Fruit fly (Drosophila melanogaster) Kc167 (cell line): ENCODE data around the gene LysB.

ENCODE experiments used
- Myc ChIP-seq: fragments of >200 bp; optimal IDR thresholded peaks from 2 replicates; lab custom pipeline; 2017; ENCODE audit warnings: missing external identifiers
- Sin3A ChIP-seq: fragments of >200 bp; optimal IDR thresholded peaks from 2 replicates; lab custom pipeline; 2018; ENCODE audit warnings: missing external identifiers
- h ChIP-seq: fragments of >200 bp; optimal IDR thresholded peaks from 3 replicates; lab custom pipeline; 2018; ENCODE audit warnings: missing external identifiers
- insv ChIP-seq: fragments of >200 bp; optimal IDR thresholded peaks from 3 replicates; lab custom pipeline; 2018; ENCODE audit warnings: missing external identifiers
- psq ChIP-seq: fragments of >200 bp; optimal IDR thresholded peaks from 2 replicates; lab custom pipeline; 2017; ENCODE audit warnings: missing external identifiers
- ttk ChIP-seq: sonication (Bioruptor generic); optimal IDR thresholded peaks from 2 replicates; lab custom pipeline; 2017; ENCODE audit warnings: missing external identifiers

The LysB gene

dm6 chr3L:1188936-1189659 lies 18.1 kb upstream of the LysB start, which contains the start of gene CG13912:
Gene CG13912, plus strand, starts transcription at chr3L:1189588.
- TF ChIP-seq psq (lab: Kevin White, UChicago): no peak
- TF ChIP-seq ttk (lab: Kevin White, UChicago): no peak
- TF ChIP-seq Sin3A: no peak

- no peak for TF ChIP-seq Myc (lab: Kevin White, UChicago)
- TF ChIP-seq psq (lab: Kevin White, UChicago): no peak
- no peak for TF ChIP-seq insv (lab: Kevin White, UChicago)
- TF ChIP-seq Sin3A: no peak
- no peak for TF ChIP-seq h (lab: Kevin White, UChicago)
- TF ChIP-seq ttk (lab: Kevin White, UChicago): no peak
Measured at dm6 chr3L:1193123-1193844, 13.9 kb upstream of the LysB start, which contains the start of gene Trhn. Gene Trhn, minus strand, starts transcription at chr3L:1193173.

- TF ChIP-seq Sin3A (no peak), psq (lab: Kevin White, UChicago) (no peak), Myc (lab: Kevin White, UChicago) (no peak), insv (lab: Kevin White, UChicago) (no peak), h (lab: Kevin White, UChicago) (no peak), ttk (lab: Kevin White, UChicago) (no peak)
Measured at dm6 chr3L:1195202-1195601, 12.0 kb upstream of the LysB start, which contains the start of gene LysX. Gene LysX, minus strand, starts transcription at chr3L:1195302.

- TF ChIP-seq insv (lab: Kevin White, UChicago) (no peak), Sin3A (no peak), h (lab: Kevin White, UChicago) (no peak), psq (lab: Kevin White, UChicago) (no peak), ttk (lab: Kevin White, UChicago) (no peak), Myc (lab: Kevin White, UChicago) (no peak)
Measured at dm6 chr3L:1195868-1196552, 11.2 kb upstream of the LysB start, which contains the start of gene Aplip1. Gene Aplip1, plus strand, starts transcription at chr3L:1196317.

- TF ChIP-seq Sin3A (no peak), psq (lab: Kevin White, UChicago) (no peak), ttk (lab: Kevin White, UChicago) (no peak), insv (lab: Kevin White, UChicago) (no peak), Myc (lab: Kevin White, UChicago) (no peak), h (lab: Kevin White, UChicago) (no peak)
Measured at dm6 chr3L:1200357-1201051, 6.7 kb upstream of the LysB start, which contains the start of gene mwh. Gene mwh, plus strand, starts transcription at chr3L:1200786.

- no peak for TF ChIP-seq h (lab: Kevin White, UChicago)
- no peak for TF ChIP-seq ttk (lab: Kevin White, UChicago)
- no peak for TF ChIP-seq Sin3A
- TF ChIP-seq psq (lab: Kevin White, UChicago): no peak
- TF ChIP-seq insv (lab: Kevin White, UChicago): no peak
- no peak for TF ChIP-seq Myc (lab: Kevin White, UChicago)
Measured at dm6 chr3L:1202588-1203195, 4.5 kb upstream of the LysB start, which contains the start of gene meep. Gene meep, minus strand, starts transcription at chr3L:1203036.

- TF ChIP-seq h (lab: Kevin White, UChicago): no peak
Measured at dm6 chr3L:1203855-1204431, 3.2 kb upstream of the LysB start.

dm6 chr3L:1204674-1205547 lies 2.3 kb upstream of the LysB start, which contains the start of gene CG9119:
Gene CG9119, minus strand, starts transcription at chr3L:1204795.
- TF ChIP-seq ttk (lab: Kevin White, UChicago) (no peak), Myc (lab: Kevin White, UChicago) (no peak), Sin3A (no peak), psq (lab: Kevin White, UChicago) (no peak), insv (lab: Kevin White, UChicago) (no peak), h (lab: Kevin White, UChicago) (no peak)

- no peak for TF ChIP-seq psq (lab: Kevin White, UChicago)
- no peak for TF ChIP-seq Myc (lab: Kevin White, UChicago)
- no peak for TF ChIP-seq ttk (lab: Kevin White, UChicago)
- no peak for TF ChIP-seq h (lab: Kevin White, UChicago)
- TF ChIP-seq Sin3A: no peak
- no peak for TF ChIP-seq insv (lab: Kevin White, UChicago)
Measured at dm6 chr3L:1208206-1208605, 1.0 kb downstream of the LysB start.
